Worm (Caenorhabditis elegans): Measurements from ENCODE around the gene oig-5.

DNA sequence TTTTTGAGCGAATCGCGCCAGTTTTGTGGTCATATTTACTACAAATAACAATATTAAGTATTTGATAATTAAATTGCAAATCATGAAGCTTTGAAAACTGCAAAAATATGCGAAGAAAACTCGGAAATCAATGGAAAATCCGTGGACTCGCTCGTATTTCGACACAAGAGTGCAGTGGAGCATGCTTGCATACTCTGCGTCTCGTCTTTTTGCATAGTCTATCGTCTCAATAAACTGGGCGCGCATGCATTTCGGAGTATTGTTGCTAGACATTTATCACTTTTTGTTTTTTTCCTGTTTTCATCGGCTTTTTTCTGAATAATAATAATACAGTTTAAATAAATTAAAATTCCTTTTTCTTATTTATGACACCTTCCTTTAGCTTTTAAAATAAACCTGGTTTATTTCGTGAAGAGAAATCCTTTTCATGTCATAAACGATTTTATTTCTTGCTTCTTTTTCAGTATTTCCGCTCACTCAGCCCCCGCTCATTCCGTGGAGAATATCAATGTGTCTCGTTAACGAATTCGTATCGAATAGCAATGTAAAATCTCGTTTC, 39.2 kb upstream of the oig-5 start, which contains the start of the genes mrps-7 and Y57G11C.3:
- TF ChIP-seq ZK185.1 (tag; optimal IDR thresholded peaks at IDR 0.05; ENCODE audit: poor library complexity, severe bottlenecking): peak; percentile 78
- peak; percentile 80 for TF ChIP-seq pha-4 (tag; optimal IDR thresholded peaks at IDR 0.05)
- TF ChIP-seq lag-1 (GFP tag; IDR thresholded peaks at IDR 0.05): no peak
- no peak for TF ChIP-seq F22D6.2 (tag; optimal IDR thresholded peaks at IDR 0.05)
- peak; percentile 58; the same call in 1 of the 2 replicates for TF ChIP-seq lir-1 (GFP tag; conservative IDR thresholded peaks at IDR 0.05)
- peak; percentile 69 for TF ChIP-seq K12H6.12 (tag; optimal IDR thresholded peaks at IDR 0.05)
- TF ChIP-seq tbp1 (GFP tag; optimal IDR thresholded peaks at IDR 0.05): peak; percentile 72
- no peak for TF ChIP-seq ztf-6 (GFP tag; IDR thresholded peaks at IDR 0.05)
- no peak for TF ChIP-seq nfya-1 (tag; optimal IDR thresholded peaks at IDR 0.05; ENCODE audit: borderline replicate concordance, insufficient read depth)
